Fruit fly (Drosophila melanogaster): ENCODE data around the gene MED10.

MED10 gene

DNA sequence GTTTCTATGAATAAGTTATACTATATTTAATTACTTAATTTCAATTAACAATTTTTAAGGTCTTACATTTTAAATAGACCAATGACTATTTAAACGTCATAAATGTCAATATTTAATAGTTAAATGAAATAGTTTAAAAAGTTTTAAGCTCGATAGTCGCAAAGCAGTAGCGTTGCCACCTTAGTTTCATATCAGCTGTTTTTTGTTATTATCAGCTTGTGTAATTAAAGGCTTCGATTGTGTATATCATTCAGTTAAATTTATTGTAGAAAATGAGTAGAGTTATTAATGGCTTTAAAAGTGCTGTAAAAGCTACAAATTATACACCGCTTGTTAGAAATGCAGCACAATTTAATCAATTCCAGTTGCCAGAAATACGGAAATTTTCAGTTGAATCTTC lies 1.0 kb downstream of the MED10 start, which contains the start of gene Hsc20:
TSS of gene Hsc20 (plus strand) at position 204 of the 400 bp plus-strand sequence.
- TF ChIP-seq kay (GFP tag; ENCODE audit: borderline replicate concordance) (peak; percentile 9), bab1 (GFP tag; optimal IDR thresholded peaks at IDR 0.05) (peak; percentile 10), Clk (GFP tag; optimal IDR thresholded peaks at IDR 0.05) (no peak)

dm6 chr3L:16233850-16234494 lies 2.1 kb downstream of the MED10 start:
- TF ChIP-seq tj (GFP tag; optimal IDR thresholded peaks at IDR 0.05) (peak; percentile 79), ovo (GFP tag; optimal IDR thresholded peaks at IDR 0.05) (peak; percentile 34), CG1620 (GFP tag; optimal IDR thresholded peaks at IDR 0.05) (no peak), pad (GFP tag; optimal IDR thresholded peaks at IDR 0.05) (no peak), CG7045 (GFP tag; optimal IDR thresholded peaks at IDR 0.05) (peak; percentile 16), Mnt (GFP tag; optimal IDR thresholded peaks at IDR 0.05) (peak; percentile 43), Clk (GFP tag; optimal IDR thresholded peaks at IDR 0.05) (no peak), bab1 (GFP tag; optimal IDR thresholded peaks at IDR 0.05) (no peak), kay (GFP tag; ENCODE audit: borderline replicate concordance) (peak; percentile 89), CG7101 (tag; optimal IDR thresholded peaks at IDR 0.05) (peak; percentile 48), CG5204 (GFP tag; optimal IDR thresholded peaks at IDR 0.05) (no peak), CG12768 (GFP tag; optimal IDR thresholded peaks at IDR 0.05) (peak; percentile 70), CG11617 (GFP tag; optimal IDR thresholded peaks at IDR 0.05) (peak; percentile 61), CG14711 (tag; optimal IDR thresholded peaks at IDR 0.05) (peak; percentile 23), Crg-1 (GFP tag; optimal IDR thresholded peaks at IDR 0.05) (no peak), toe (GFP tag; optimal IDR thresholded peaks at IDR 0.05) (peak; percentile 21), CG33017 (tag; optimal IDR thresholded peaks at IDR 0.05) (peak; percentile 28), cnc (optimal IDR thresholded peaks at IDR 0.05) (peak in 1 of 2 experiments; percentile 53), Hr96 (GFP tag; optimal IDR thresholded peaks at IDR 0.05) (no peak), cic (GFP tag; optimal IDR thresholded peaks at IDR 0.05) (peak; percentile 65)

dm6 chr3L:16241296-16241695 lies 9.4 kb downstream of the MED10 start:
- TF ChIP-seq ovo (GFP tag; optimal IDR thresholded peaks at IDR 0.05), result no peak
- TF ChIP-seq toe (GFP tag; optimal IDR thresholded peaks at IDR 0.05), result no peak
- TF ChIP-seq Mnt (GFP tag; optimal IDR thresholded peaks at IDR 0.05), result no peak
- no peak for TF ChIP-seq pad (GFP tag; optimal IDR thresholded peaks at IDR 0.05)
- no peak for TF ChIP-seq bab1 (GFP tag; optimal IDR thresholded peaks at IDR 0.05)
- TF ChIP-seq Crg-1 (GFP tag; optimal IDR thresholded peaks at IDR 0.05), result no peak
- no peak for TF ChIP-seq CG33017 (tag; optimal IDR thresholded peaks at IDR 0.05)
- no peak for TF ChIP-seq CG11617 (GFP tag; optimal IDR thresholded peaks at IDR 0.05)
- no peak for TF ChIP-seq Clk (GFP tag; optimal IDR thresholded peaks at IDR 0.05)
- TF ChIP-seq CG12768 (GFP tag; optimal IDR thresholded peaks at IDR 0.05), result no peak
- TF ChIP-seq tj (GFP tag; optimal IDR thresholded peaks at IDR 0.05), result no peak

dm6 chr3L:16252255-16252654 lies 20.4 kb downstream of the MED10 start, which contains the start of gene CG13055:
Gene CG13055 (minus strand): TSS chr3L:16252355.
- TF ChIP-seq CG7101 (tag; optimal IDR thresholded peaks at IDR 0.05) (no peak), cic (GFP tag; optimal IDR thresholded peaks at IDR 0.05) (no peak), Hr96 (GFP tag; optimal IDR thresholded peaks at IDR 0.05) (no peak), CG14711 (tag; optimal IDR thresholded peaks at IDR 0.05) (no peak), CG1620 (GFP tag; optimal IDR thresholded peaks at IDR 0.05) (no peak), bab1 (GFP tag; optimal IDR thresholded peaks at IDR 0.05) (no peak), cnc (optimal IDR thresholded peaks at IDR 0.05) (no peak), ovo (GFP tag; optimal IDR thresholded peaks at IDR 0.05) (no peak), kay (GFP tag; ENCODE audit: borderline replicate concordance) (no peak), CG12768 (GFP tag; optimal IDR thresholded peaks at IDR 0.05) (no peak), pad (GFP tag; optimal IDR thresholded peaks at IDR 0.05) (no peak), CG7045 (GFP tag; optimal IDR thresholded peaks at IDR 0.05) (no peak), Clk (GFP tag; optimal IDR thresholded peaks at IDR 0.05) (no peak), CG5204 (GFP tag; optimal IDR thresholded peaks at IDR 0.05) (no peak), Crg-1 (GFP tag; optimal IDR thresholded peaks at IDR 0.05) (no peak), Mnt (GFP tag; optimal IDR thresholded peaks at IDR 0.05) (no peak), CG33017 (tag; optimal IDR thresholded peaks at IDR 0.05) (no peak), tj (GFP tag; optimal IDR thresholded peaks at IDR 0.05) (no peak), toe (GFP tag; optimal IDR thresholded peaks at IDR 0.05) (no peak), CG11617 (GFP tag; optimal IDR thresholded peaks at IDR 0.05) (no peak)

dm6 chr3L:16257118-16257627 lies 25.3 kb downstream of the MED10 start, which contains the start of gene CG13054:
Gene CG13054 (minus strand): TSS chr3L:16257191.
- TF ChIP-seq CG5204 (GFP tag; optimal IDR thresholded peaks at IDR 0.05), result no peak
- no peak for TF ChIP-seq tj (GFP tag; optimal IDR thresholded peaks at IDR 0.05)
- TF ChIP-seq CG1620 (GFP tag; optimal IDR thresholded peaks at IDR 0.05), result no peak
- no peak for TF ChIP-seq Crg-1 (GFP tag; optimal IDR thresholded peaks at IDR 0.05)
- no peak for TF ChIP-seq pad (GFP tag; optimal IDR thresholded peaks at IDR 0.05)
- no peak for TF ChIP-seq toe (GFP tag; optimal IDR thresholded peaks at IDR 0.05)
- no peak for TF ChIP-seq CG33017 (tag; optimal IDR thresholded peaks at IDR 0.05)
- no peak for TF ChIP-seq CG7101 (tag; optimal IDR thresholded peaks at IDR 0.05)
- TF ChIP-seq Mnt (GFP tag; optimal IDR thresholded peaks at IDR 0.05), result no peak
- TF ChIP-seq CG7045 (GFP tag; optimal IDR thresholded peaks at IDR 0.05), result no peak

DNA sequence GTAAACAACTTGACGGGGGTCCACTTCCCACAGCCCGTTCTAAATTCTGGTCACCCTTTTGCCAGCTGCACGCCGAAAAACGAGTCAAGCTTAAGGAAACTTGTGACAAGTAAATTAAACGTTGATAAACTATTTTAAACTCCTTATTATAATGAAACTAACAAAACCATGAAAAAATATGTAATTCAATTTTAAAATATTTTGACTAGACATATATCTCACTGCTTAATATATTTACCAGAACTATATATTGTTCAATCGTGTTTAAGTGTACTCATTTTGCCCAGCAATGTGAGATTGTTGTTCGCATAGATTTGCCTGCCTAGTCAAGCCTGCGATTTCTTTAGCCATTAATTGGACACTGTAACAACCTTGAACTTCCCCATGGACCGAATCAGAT lies 27.7 kb downstream of the MED10 start, which contains the start of gene CG13053:
TSS of gene CG13053 (minus strand) at position 171 of the 400 bp plus-strand sequence.
- no peak for TF ChIP-seq CG5204 (GFP tag; optimal IDR thresholded peaks at IDR 0.05)
- no peak for TF ChIP-seq tj (GFP tag; optimal IDR thresholded peaks at IDR 0.05)
- TF ChIP-seq ovo (GFP tag; optimal IDR thresholded peaks at IDR 0.05), result no peak
- TF ChIP-seq CG7101 (tag; optimal IDR thresholded peaks at IDR 0.05), result no peak
- TF ChIP-seq pad (GFP tag; optimal IDR thresholded peaks at IDR 0.05), result no peak

Data from whole organism, adult.